Worm (Caenorhabditis elegans) whole organism, young adult: ENCODE data around the gene alg-4.
A peak's percentile ranks its signal among the peaks of the same experiment; 100 is the strongest.

Experiments
- C17E4.6 ChIP-seq: fragments of 200-800 bp; sonication (Bioruptor generic); IDR thresholded peaks from 2 replicates; pipeline ENCODE4 v1.3.6; 2022; ENCODE audit warnings: missing genetic modification reagents, missing genetic modification characterization, missing compliant biosample characterization
- D2030.7 ChIP-seq: fragments of 200-800 bp; sonication (Bioruptor generic); IDR thresholded peaks from 2 replicates; pipeline ENCODE4 v1.3.6; 2022; ENCODE audit warnings: missing genetic modification reagents, missing genetic modification characterization, missing compliant biosample characterization
- F57C9.4 ChIP-seq: sonication (generic microtip); optimal IDR thresholded peaks from 2 replicates; lab custom pipeline; 2017; ENCODE audit warnings: mild to moderate bottlenecking, missing genetic modification characterization, missing compliant biosample characterization
- Y53F4B.3 ChIP-seq: fragments of 200-800 bp; sonication (Bioruptor generic); IDR thresholded peaks from 2 replicates; pipeline ENCODE4 v1.3.6; 2022; ENCODE audit warnings: missing genetic modification reagents, missing genetic modification characterization, missing compliant biosample characterization
- Y79H2A.3 ChIP-seq: fragments of 200-800 bp; sonication (Bioruptor generic); conservative IDR thresholded peaks from 2 replicates; pipeline ENCODE4 v1.3.6; 2022; ENCODE audit warnings: missing genetic modification reagents, missing genetic modification characterization, missing compliant biosample characterization
- ZK185.1 ChIP-seq: sonication (generic microtip); optimal IDR thresholded peaks from 2 replicates; lab custom pipeline; 2016; ENCODE audit warnings: mild to moderate bottlenecking, missing genetic modification characterization, missing compliant biosample characterization; ENCODE audit not compliant: poor library complexity, severe bottlenecking
- akir-1 ChIP-seq: fragments of 200-800 bp; sonication (Bioruptor generic); optimal IDR thresholded peaks from 2 replicates; lab custom pipeline; 2018; ENCODE audit warnings: mild to moderate bottlenecking, missing genetic modification characterization, moderate library complexity, missing compliant biosample characterization
- attf-5 ChIP-seq: fragments of 200-800 bp; sonication (Bioruptor generic); optimal IDR thresholded peaks from 2 replicates; lab custom pipeline; 2018; ENCODE audit warnings: mild to moderate bottlenecking, missing genetic modification characterization, missing compliant biosample characterization
- bed-1 ChIP-seq: fragments of 200-800 bp; sonication (Bioruptor generic); IDR thresholded peaks from 2 replicates; pipeline ENCODE4 v1.3.6; 2022; ENCODE audit warnings: missing genetic modification reagents, missing genetic modification characterization, missing compliant biosample characterization
- bed-2 ChIP-seq: fragments of 200-800 bp; sonication (Bioruptor generic); IDR thresholded peaks from 2 replicates; pipeline ENCODE4 v1.3.6; 2022; ENCODE audit warnings: missing genetic modification reagents, missing genetic modification characterization, missing compliant biosample characterization
- cebp-1 ChIP-seq, 2 experiments: fragments of 200-800 bp in 1 of 2; sonication (Bioruptor generic) in 1 of 2; sonication (generic microtip) in 1 of 2; IDR thresholded peaks in 1 of 2; optimal IDR thresholded peaks in 1 of 2; 2 replicates each; pipeline versions ENCODE4 v1.3.6 to Lab custom; 2017 to 2022; ENCODE audit warnings: missing compliant biosample characterization in 2 of 2, missing genetic modification characterization in 2 of 2, mild to moderate bottlenecking in 1 of 2, missing genetic modification reagents in 1 of 2, moderate library complexity in 1 of 2
- ceh-27 ChIP-seq: fragments of 200-800 bp; sonication (Bioruptor generic); optimal IDR thresholded peaks from 2 replicates; lab custom pipeline; 2018; ENCODE audit warnings: mild to moderate bottlenecking, missing genetic modification characterization, moderate library complexity, missing compliant biosample characterization
- ceh-40 ChIP-seq: fragments of 200-800 bp; sonication (Bioruptor generic); IDR thresholded peaks from 2 replicates; pipeline ENCODE4 v1.3.6; 2022; ENCODE audit warnings: missing genetic modification characterization, missing compliant biosample characterization
- chd-7 ChIP-seq: sonication (generic microtip); optimal IDR thresholded peaks from 2 replicates; lab custom pipeline; 2016; ENCODE audit warnings: mild to moderate bottlenecking, missing genetic modification characterization, moderate library complexity, missing compliant biosample characterization
- dox-1 ChIP-seq: fragments of 200-800 bp; sonication (Bioruptor generic); IDR thresholded peaks from 2 replicates; pipeline ENCODE4 v1.3.6; 2022; ENCODE audit warnings: missing genetic modification reagents, missing genetic modification characterization, missing compliant biosample characterization
- dpff-1 ChIP-seq: sonication (generic microtip); optimal IDR thresholded peaks from 2 replicates; lab custom pipeline; 2017; ENCODE audit warnings: mild to moderate bottlenecking, missing genetic modification characterization, missing compliant biosample characterization
- efl-1 ChIP-seq: fragments of 150-350 bp; optimal IDR thresholded peaks from 2 replicates; lab custom pipeline; 2014; ENCODE audit warnings: missing biosample characterization, missing genetic modification reagents, missing genetic modification characterization
- egl-44 ChIP-seq: fragments of 200-800 bp; sonication (Bioruptor generic); IDR thresholded peaks from 2 replicates; pipeline ENCODE4 v1.3.6; 2022; ENCODE audit warnings: missing genetic modification reagents, missing genetic modification characterization, missing compliant biosample characterization
- ekl-4 ChIP-seq: fragments of 200-800 bp; sonication (Bioruptor generic); IDR thresholded peaks from 2 replicates; pipeline ENCODE4 v1.3.6; 2022; ENCODE audit warnings: missing genetic modification reagents, missing genetic modification characterization, missing compliant biosample characterization
- ets-4 ChIP-seq: fragments of 200-800 bp; sonication (Bioruptor generic); optimal IDR thresholded peaks from 2 replicates; lab custom pipeline; 2018; ENCODE audit warnings: mild to moderate bottlenecking, missing genetic modification characterization, missing compliant biosample characterization
- him-1 ChIP-seq: sonication (generic microtip); optimal IDR thresholded peaks from 2 replicates; lab custom pipeline; 2016; ENCODE audit warnings: missing genotype, missing genetic modification reagents, missing genetic modification characterization, missing compliant biosample characterization
- hlh-26 ChIP-seq: fragments of 200-800 bp; sonication (Bioruptor generic); conservative IDR thresholded peaks from 2 replicates; pipeline ENCODE4 v1.3.6; 2022; ENCODE audit warnings: missing genetic modification reagents, missing genetic modification characterization, missing compliant biosample characterization
- lag-1 ChIP-seq: fragments of 200-800 bp; sonication (Bioruptor generic); IDR thresholded peaks from 2 replicates; pipeline ENCODE4 v1.3.6; 2022; ENCODE audit warnings: missing genetic modification reagents, missing genetic modification characterization, missing compliant biosample characterization
- let-526 ChIP-seq: fragments of 200-800 bp; sonication (Bioruptor generic); IDR thresholded peaks from 2 replicates; pipeline ENCODE4 v1.3.6; 2022; ENCODE audit warnings: missing genetic modification reagents, missing genetic modification characterization, missing compliant biosample characterization
- lin-26 ChIP-seq: fragments of 200-800 bp; sonication (Bioruptor generic); IDR thresholded peaks from 2 replicates; pipeline ENCODE4 v1.3.6; 2022; ENCODE audit warnings: missing genetic modification reagents, missing genetic modification characterization, missing compliant biosample characterization
- lin-40 ChIP-seq: sonication (generic microtip); optimal IDR thresholded peaks from 2 replicates; lab custom pipeline; 2016; ENCODE audit warnings: missing genetic modification characterization, mild to moderate bottlenecking, missing compliant biosample characterization, missing genotype, missing genetic modification reagents
- lsy-27 ChIP-seq: sonication (generic microtip); optimal IDR thresholded peaks from 2 replicates; lab custom pipeline; 2017; ENCODE audit warnings: missing genetic modification characterization, mild to moderate bottlenecking, missing compliant biosample characterization, antibody characterized with exemption, missing genotype, borderline replicate concordance; ENCODE audit not compliant: insufficient read depth
- madf-6 ChIP-seq: fragments of 200-800 bp; sonication (Bioruptor generic); IDR thresholded peaks from 2 replicates; pipeline ENCODE4 v1.3.6; 2022; ENCODE audit warnings: missing genetic modification reagents, missing genetic modification characterization, missing compliant biosample characterization
- madf-8 ChIP-seq: fragments of 200-800 bp; sonication (Bioruptor generic); conservative IDR thresholded peaks from 2 replicates; pipeline ENCODE4 v1.3.6; 2022; ENCODE audit warnings: missing genetic modification reagents, missing genetic modification characterization, missing compliant biosample characterization
- mel-28 ChIP-seq: sonication (generic microtip); optimal IDR thresholded peaks from 2 replicates; lab custom pipeline; 2016; ENCODE audit warnings: borderline replicate concordance, mild to moderate bottlenecking, missing genetic modification characterization, missing compliant biosample characterization
- mxl-1 ChIP-seq: sonication (generic microtip); optimal IDR thresholded peaks from 2 replicates; lab custom pipeline; 2016; ENCODE audit warnings: missing genetic modification characterization, missing compliant biosample characterization
- nfya-2 ChIP-seq: fragments of 200-800 bp; sonication (Bioruptor generic); IDR thresholded peaks from 2 replicates; pipeline ENCODE4 v1.3.6; 2022; ENCODE audit warnings: missing genetic modification reagents, missing genetic modification characterization, missing compliant biosample characterization
- nhr-80 ChIP-seq: sonication (generic microtip); optimal IDR thresholded peaks from 2 replicates; lab custom pipeline; 2016; ENCODE audit warnings: missing genetic modification characterization, missing compliant biosample characterization
- nhr-90 ChIP-seq: sonication (generic microtip); optimal IDR thresholded peaks from 2 replicates; lab custom pipeline; 2016; ENCODE audit warnings: missing genotype, mild to moderate bottlenecking, missing genetic modification characterization, missing compliant biosample characterization
- pha-4 ChIP-seq: fragments of 150-350 bp; sonication (generic microtip); optimal IDR thresholded peaks from 2 replicates; lab custom pipeline; 2014; ENCODE audit warnings: missing biosample characterization, missing genetic modification reagents, missing genetic modification characterization
- rcor-1 ChIP-seq: fragments of 200-800 bp; sonication (Bioruptor generic); IDR thresholded peaks from 2 replicates; pipeline ENCODE4 v1.3.6; 2022; ENCODE audit warnings: missing genetic modification reagents, missing genetic modification characterization, missing compliant biosample characterization
- rec-8 ChIP-seq, 2 experiments: sonication (generic microtip); optimal IDR thresholded peaks; 2 replicates each; lab custom pipeline; 2016; ENCODE audit warnings: mild to moderate bottlenecking in 2 of 2, missing genetic modification characterization in 2 of 2, missing genetic modification reagents in 2 of 2, missing genotype in 2 of 2, missing biosample characterization in 1 of 2, missing compliant biosample characterization in 1 of 2, moderate library complexity in 1 of 2
- repo-1 ChIP-seq: sonication (generic microtip); optimal IDR thresholded peaks from 2 replicates; lab custom pipeline; 2017; ENCODE audit warnings: mild to moderate bottlenecking, missing genetic modification characterization, missing compliant biosample characterization
- snpc-1.1 ChIP-seq: sonication (generic microtip); optimal IDR thresholded peaks from 2 replicates; lab custom pipeline; 2017; ENCODE audit warnings: missing genetic modification characterization, mild to moderate bottlenecking, missing compliant biosample characterization, antibody characterized with exemption, moderate library complexity, missing genotype, missing genetic modification reagents; ENCODE audit not compliant: insufficient read depth
- snpc-1.3 ChIP-seq: sonication (generic microtip); optimal IDR thresholded peaks from 2 replicates; lab custom pipeline; 2017; ENCODE audit warnings: missing genetic modification characterization, mild to moderate bottlenecking, missing compliant biosample characterization, antibody characterized with exemption, moderate library complexity, missing genotype, missing genetic modification reagents; ENCODE audit not compliant: insufficient read depth
- sptf-2 ChIP-seq: fragments of 200-800 bp; sonication (Bioruptor generic); optimal IDR thresholded peaks from 2 replicates; lab custom pipeline; 2018; ENCODE audit warnings: mild to moderate bottlenecking, missing genetic modification characterization, missing compliant biosample characterization
- zfh-2 ChIP-seq: fragments of 200-800 bp; sonication (Bioruptor generic); conservative IDR thresholded peaks from 2 replicates; pipeline ENCODE4 v1.3.6; 2022; ENCODE audit warnings: missing genetic modification reagents, missing genetic modification characterization, missing compliant biosample characterization
- zim-3 ChIP-seq: sonication (generic microtip); optimal IDR thresholded peaks from 2 replicates; lab custom pipeline; 2017; ENCODE audit warnings: mild to moderate bottlenecking, missing genetic modification characterization, moderate library complexity, missing compliant biosample characterization
- ztf-18 ChIP-seq: sonication (generic microtip); optimal IDR thresholded peaks from 2 replicates; lab custom pipeline; 2016; ENCODE audit warnings: missing genotype, mild to moderate bottlenecking, missing genetic modification characterization, missing compliant biosample characterization
- ztf-22 ChIP-seq: fragments of 200-800 bp; sonication (Bioruptor generic); optimal IDR thresholded peaks from 2 replicates; lab custom pipeline; 2018; ENCODE audit warnings: mild to moderate bottlenecking, missing genetic modification characterization, moderate library complexity, missing compliant biosample characterization
- ztf-28 ChIP-seq: fragments of 200-800 bp; sonication (Bioruptor generic); IDR thresholded peaks from 2 replicates; pipeline ENCODE4 v1.3.6; 2022; ENCODE audit warnings: missing genetic modification reagents, missing genetic modification characterization, missing compliant biosample characterization

alg-4 gene

ce11 chrIII:9867780-9868503 is 23.3 kb downstream of the alg-4 start, which contains the start of gene dhhc-4 (continued):
- TF ChIP-seq rec-8 (tag; optimal IDR thresholded peaks at IDR 0.05; lab: Kevin White, UChicago) (peak in 1 of 2 experiments; percentile 56), ztf-28 (GFP tag; lab: Robert Waterston, UW) (no peak), ZK185.1 (peak; percentile 88), pha-4 (no peak), nhr-90 (no peak), ztf-18 (tag; lab: Kevin White, UChicago) (no peak), rcor-1 (GFP tag; lab: Robert Waterston, UW) (0 out of 2 replicates have a peak, but pooled peaks have one; percentile 41), nhr-80 (tag; lab: Kevin White, UChicago) (no peak), attf-5 (GFP tag; lab: Kevin White, UChicago) (no peak), repo-1 (tag; lab: Kevin White, UChicago) (no peak), lag-1 (GFP tag; lab: Robert Waterston, UW) (no peak), efl-1 (GFP tag; lab: Kevin White, UChicago) (peak; percentile 53), mel-28 (tag; lab: Kevin White, UChicago) (no peak), hlh-26 (GFP tag; lab: Robert Waterston, UW) (no peak), nfya-2 (GFP tag; lab: Robert Waterston, UW) (no peak), sptf-2 (GFP tag; lab: Kevin White, UChicago) (no peak), ceh-27 (GFP tag; lab: Kevin White, UChicago) (peak; percentile 82), cebp-1 (GFP tag; IDR thresholded peaks at IDR 0.05; lab: Robert Waterston, UW) (no peak), cebp-1 (tag; optimal IDR thresholded peaks at IDR 0.05; lab: Kevin White, UChicago) (no peak), him-1 (tag; lab: Kevin White, UChicago) (no peak), snpc-1.3 (no peak), ceh-40 (GFP tag; lab: Robert Waterston, UW) (no peak), let-526 (GFP tag; lab: Robert Waterston, UW) (no peak), D2030.7 (GFP tag; lab: Robert Waterston, UW) (no peak), Y53F4B.3 (GFP tag; lab: Robert Waterston, UW) (no peak), dox-1 (GFP tag; lab: Robert Waterston, UW) (no peak), lsy-27 (no peak), snpc-1.1 (tag; lab: Kevin White, UChicago) (no peak), C17E4.6 (GFP tag; lab: Robert Waterston, UW) (no peak), lin-40 (tag; lab: Kevin White, UChicago) (peak; percentile 55), F57C9.4 (tag; lab: Kevin White, UChicago) (no peak), Y79H2A.3 (no peak), madf-8 (GFP tag; lab: Robert Waterston, UW) (peak; percentile 37; the same call in 1 of the 2 replicates), zim-3 (no peak), ekl-4 (no peak), ets-4 (no peak), madf-6 (GFP tag; lab: Robert Waterston, UW) (no peak), chd-7 (tag; lab: Kevin White, UChicago) (no peak), ztf-22 (GFP tag; lab: Kevin White, UChicago) (no peak), egl-44 (no peak), lin-26 (GFP tag; lab: Robert Waterston, UW) (no peak), mxl-1 (tag; lab: Kevin White, UChicago) (no peak), bed-1 (no peak), zfh-2 (GFP tag; lab: Robert Waterston, UW) (no peak), dpff-1 (no peak), bed-2 (peak; percentile 45; the same call in 1 of the 2 replicates), akir-1 (no peak)
